Worm (Caenorhabditis elegans): ENCODE data around the gene srw-84.

srw-84 gene

DNA sequence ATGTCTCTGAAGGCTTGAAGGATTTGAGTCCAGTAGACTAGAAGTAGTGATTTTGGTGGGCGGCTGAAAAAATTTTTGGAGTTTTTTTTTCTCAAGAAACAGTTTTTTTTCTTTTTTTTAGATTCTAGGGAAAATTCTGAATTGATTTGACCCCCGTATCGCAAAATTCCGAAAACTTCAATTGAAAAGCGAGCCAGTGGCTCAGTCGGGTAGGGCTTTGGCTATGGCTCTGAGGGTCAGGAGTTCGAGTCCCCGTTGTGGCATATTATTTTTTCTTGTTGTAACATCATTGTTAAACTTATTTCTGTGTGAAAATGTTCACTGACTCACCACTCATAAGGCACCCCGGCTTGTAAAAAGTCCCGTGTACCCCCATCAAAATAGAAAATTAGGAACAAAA is 17.3 kb downstream of the srw-84 start:
- TF ChIP-seq ets-7 (tag; optimal IDR thresholded peaks at IDR 0.05) (no peak), flt-1 (GFP tag; IDR thresholded peaks at IDR 0.05) (no peak), hnd-1 (tag; optimal IDR thresholded peaks at IDR 0.05) (no peak), tra-4 (tag; optimal IDR thresholded peaks at IDR 0.05) (no peak), sea-1 (GFP tag; conservative IDR thresholded peaks at IDR 0.05) (no peak), hmg-4 (GFP tag; optimal IDR thresholded peaks at IDR 0.05) (no peak), ceh-36 (tag; optimal IDR thresholded peaks at IDR 0.05) (no peak), B0310.2 (tag; optimal IDR thresholded peaks at IDR 0.05) (no peak), F13C5.2 (tag; optimal IDR thresholded peaks at IDR 0.05) (no peak), ama-1 (optimal IDR thresholded peaks at IDR 0.05) (no peak), aly-1 (tag; optimal IDR thresholded peaks at IDR 0.05) (no peak), pes-1 (GFP tag; IDR thresholded peaks at IDR 0.05) (no peak)

DNA sequence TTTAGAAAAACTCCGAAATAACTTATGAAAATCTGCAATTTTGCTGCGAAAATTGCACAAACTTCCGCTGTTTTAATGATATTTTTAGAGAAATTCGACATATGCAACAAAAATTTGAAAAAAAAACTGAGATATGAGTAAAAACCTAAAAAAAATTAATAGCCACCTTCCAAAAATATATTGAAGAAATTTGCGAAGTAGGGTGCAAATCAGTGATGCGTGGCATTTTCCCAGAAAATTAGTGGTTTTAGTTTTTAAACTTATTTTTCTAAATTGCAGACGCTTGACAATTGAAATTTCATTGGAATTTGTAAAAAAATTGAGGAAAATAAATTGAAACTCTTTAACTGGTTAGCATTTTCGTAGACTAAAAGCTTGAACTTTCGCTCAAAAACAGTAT is 17.8 kb downstream of the srw-84 start, which contains the start of gene C25F9.13:
TSS of gene C25F9.13 (minus strand) at position 101 of the 400 bp plus-strand sequence.
- TF ChIP-seq aly-1 (tag; optimal IDR thresholded peaks at IDR 0.05) (no peak), F13C5.2 (tag; optimal IDR thresholded peaks at IDR 0.05) (no peak), pes-1 (GFP tag; IDR thresholded peaks at IDR 0.05) (no peak), sea-1 (GFP tag; conservative IDR thresholded peaks at IDR 0.05) (no peak), ceh-13 (GFP tag; optimal IDR thresholded peaks at IDR 0.05) (no peak), hmg-4 (GFP tag; optimal IDR thresholded peaks at IDR 0.05) (no peak), tra-4 (tag; optimal IDR thresholded peaks at IDR 0.05) (no peak), hmbx-1 (tag; optimal IDR thresholded peaks at IDR 0.05) (no peak), hnd-1 (tag; optimal IDR thresholded peaks at IDR 0.05) (no peak), tbx-11 (GFP tag; IDR thresholded peaks at IDR 0.05) (no peak), ceh-36 (tag; optimal IDR thresholded peaks at IDR 0.05) (no peak), flt-1 (GFP tag; IDR thresholded peaks at IDR 0.05) (no peak), ama-1 (optimal IDR thresholded peaks at IDR 0.05) (no peak), scrt-1 (GFP tag; IDR thresholded peaks at IDR 0.05) (no peak), B0310.2 (tag; optimal IDR thresholded peaks at IDR 0.05) (no peak)

DNA sequence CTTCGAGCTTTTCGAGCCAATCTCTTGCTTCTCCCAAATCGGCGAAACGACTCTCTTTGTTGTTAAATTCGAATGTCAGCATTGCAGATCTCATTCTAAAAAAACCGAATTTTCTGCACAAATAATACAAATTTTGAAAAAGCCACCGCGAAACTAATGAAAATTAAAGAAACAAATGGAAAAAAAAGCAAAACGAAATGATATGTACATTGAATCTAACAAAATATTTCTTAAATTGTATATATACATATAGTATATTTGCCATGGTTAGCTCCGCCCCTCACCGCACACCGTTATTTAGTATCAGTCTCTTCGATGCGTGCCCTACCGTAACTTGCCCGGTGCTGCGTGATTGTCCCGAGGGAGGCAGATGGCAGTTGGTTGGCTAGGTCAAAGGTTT is 19.6 kb downstream of the srw-84 start, which contains the start of gene srw-86:
TSS of gene srw-86 (minus strand) at position 101 of the 400 bp plus-strand sequence.
- TF ChIP-seq hnd-1 (tag; optimal IDR thresholded peaks at IDR 0.05) (no peak), sea-1 (GFP tag; conservative IDR thresholded peaks at IDR 0.05) (no peak), B0310.2 (tag; optimal IDR thresholded peaks at IDR 0.05) (no peak), tbx-37 (GFP tag; conservative IDR thresholded peaks at IDR 0.05) (no peak), ceh-13 (GFP tag; optimal IDR thresholded peaks at IDR 0.05) (no peak), aly-1 (tag; optimal IDR thresholded peaks at IDR 0.05) (no peak), hmbx-1 (tag; optimal IDR thresholded peaks at IDR 0.05) (no peak), tra-4 (tag; optimal IDR thresholded peaks at IDR 0.05) (no peak), scrt-1 (GFP tag; IDR thresholded peaks at IDR 0.05) (no peak), hmg-4 (GFP tag; optimal IDR thresholded peaks at IDR 0.05) (no peak), tbx-11 (GFP tag; IDR thresholded peaks at IDR 0.05) (no peak), F13C5.2 (tag; optimal IDR thresholded peaks at IDR 0.05) (no peak), ama-1 (optimal IDR thresholded peaks at IDR 0.05) (no peak), ets-7 (tag; optimal IDR thresholded peaks at IDR 0.05) (no peak), ceh-36 (tag; optimal IDR thresholded peaks at IDR 0.05) (no peak), flt-1 (GFP tag; IDR thresholded peaks at IDR 0.05) (no peak)

DNA sequence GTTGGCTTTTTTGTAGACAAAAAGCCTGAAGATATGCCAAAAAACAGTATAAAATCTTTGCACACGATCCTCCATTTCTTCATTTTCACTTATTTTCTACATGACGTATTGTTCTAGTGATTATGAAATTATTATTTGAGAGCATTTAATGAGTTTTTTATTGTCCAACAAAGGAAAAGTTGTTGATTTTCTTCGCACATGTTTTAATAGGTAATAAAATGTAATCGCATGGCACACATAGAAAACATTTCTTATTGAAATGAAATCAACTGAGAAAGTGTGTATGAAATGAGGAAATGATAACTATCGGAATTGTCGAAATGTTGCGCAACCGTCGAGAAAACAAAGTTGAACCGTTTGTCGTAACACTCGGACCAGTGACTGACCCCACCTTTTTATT is 20.4 kb downstream of the srw-84 start:
- TF ChIP-seq sea-1 (GFP tag; conservative IDR thresholded peaks at IDR 0.05) (no peak), ceh-36 (tag; optimal IDR thresholded peaks at IDR 0.05) (no peak), hmbx-1 (tag; optimal IDR thresholded peaks at IDR 0.05) (no peak), hmg-4 (GFP tag; optimal IDR thresholded peaks at IDR 0.05) (no peak), F13C5.2 (tag; optimal IDR thresholded peaks at IDR 0.05) (no peak), aly-1 (tag; optimal IDR thresholded peaks at IDR 0.05) (no peak), tbx-11 (GFP tag; IDR thresholded peaks at IDR 0.05) (no peak), tbx-37 (GFP tag; conservative IDR thresholded peaks at IDR 0.05) (no peak)

DNA sequence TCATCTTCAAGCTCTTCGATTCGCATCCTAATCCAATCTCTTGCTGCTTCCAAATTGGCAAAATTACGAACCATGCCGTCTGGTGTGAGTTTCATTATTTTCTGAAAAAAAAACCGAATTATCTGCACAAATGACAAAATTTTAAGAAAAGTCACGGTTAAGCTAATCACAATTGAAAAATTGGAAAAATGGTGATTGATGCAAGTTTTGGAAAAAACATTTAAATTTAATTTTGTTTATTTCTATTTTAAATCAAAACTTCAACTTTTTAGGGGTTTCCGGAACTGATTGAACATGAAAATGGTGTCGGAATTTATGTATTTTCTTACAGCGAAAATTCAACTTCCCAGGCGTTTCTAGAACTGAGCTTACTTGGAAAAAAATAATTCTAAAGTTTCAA is 21.8 kb downstream of the srw-84 start, which contains the start of gene C25F9.12:
TSS of gene C25F9.12 (minus strand) at position 101 of the 400 bp plus-strand sequence.
- TF ChIP-seq hmbx-1 (tag; optimal IDR thresholded peaks at IDR 0.05): no peak
- TF ChIP-seq F13C5.2 (tag; optimal IDR thresholded peaks at IDR 0.05): no peak
- TF ChIP-seq scrt-1 (GFP tag; IDR thresholded peaks at IDR 0.05): no peak
- no peak for TF ChIP-seq tra-4 (tag; optimal IDR thresholded peaks at IDR 0.05)
- no peak for TF ChIP-seq flt-1 (GFP tag; IDR thresholded peaks at IDR 0.05)
- no peak for TF ChIP-seq B0310.2 (tag; optimal IDR thresholded peaks at IDR 0.05)
- no peak for TF ChIP-seq tbx-37 (GFP tag; conservative IDR thresholded peaks at IDR 0.05)
- TF ChIP-seq aly-1 (tag; optimal IDR thresholded peaks at IDR 0.05): no peak
- no peak for TF ChIP-seq ets-7 (tag; optimal IDR thresholded peaks at IDR 0.05)
- TF ChIP-seq ceh-13 (GFP tag; optimal IDR thresholded peaks at IDR 0.05): no peak
- TF ChIP-seq hnd-1 (tag; optimal IDR thresholded peaks at IDR 0.05): no peak
- no peak for TF ChIP-seq ceh-36 (tag; optimal IDR thresholded peaks at IDR 0.05)
- TF ChIP-seq ama-1 (optimal IDR thresholded peaks at IDR 0.05): no peak
- no peak for TF ChIP-seq sea-1 (GFP tag; conservative IDR thresholded peaks at IDR 0.05)
- TF ChIP-seq tbx-11 (GFP tag; IDR thresholded peaks at IDR 0.05): no peak
- TF ChIP-seq pes-1 (GFP tag; IDR thresholded peaks at IDR 0.05): no peak
- TF ChIP-seq hmg-4 (GFP tag; optimal IDR thresholded peaks at IDR 0.05): no peak

DNA sequence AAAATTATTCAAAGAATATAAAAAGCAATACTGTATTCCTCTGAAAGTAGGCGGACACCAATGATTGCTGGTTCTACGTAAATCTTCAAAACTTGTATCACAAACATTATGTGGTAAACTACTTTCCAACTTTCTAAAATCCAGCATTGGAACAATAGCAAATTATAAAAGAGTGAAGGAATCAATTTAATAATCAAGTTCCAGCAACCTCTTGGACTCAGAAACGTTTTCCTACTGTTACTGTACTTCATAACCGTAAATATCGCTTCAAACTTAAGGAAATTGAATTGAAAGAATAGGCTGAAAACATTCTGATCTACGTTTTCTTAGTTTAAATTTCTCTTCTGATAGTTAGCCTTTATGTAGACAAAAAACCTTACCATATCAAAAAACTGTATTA is 22.6 kb downstream of the srw-84 start:
- TF ChIP-seq ets-7 (tag; optimal IDR thresholded peaks at IDR 0.05) (no peak), tra-4 (tag; optimal IDR thresholded peaks at IDR 0.05) (no peak), ceh-36 (tag; optimal IDR thresholded peaks at IDR 0.05) (no peak), hmbx-1 (tag; optimal IDR thresholded peaks at IDR 0.05) (no peak), ama-1 (optimal IDR thresholded peaks at IDR 0.05) (no peak), scrt-1 (GFP tag; IDR thresholded peaks at IDR 0.05) (no peak), hnd-1 (tag; optimal IDR thresholded peaks at IDR 0.05) (no peak), tbx-11 (GFP tag; IDR thresholded peaks at IDR 0.05) (no peak), flt-1 (GFP tag; IDR thresholded peaks at IDR 0.05) (no peak), tbx-37 (GFP tag; conservative IDR thresholded peaks at IDR 0.05) (no peak), hmg-4 (GFP tag; optimal IDR thresholded peaks at IDR 0.05) (no peak), B0310.2 (tag; optimal IDR thresholded peaks at IDR 0.05) (no peak), F13C5.2 (tag; optimal IDR thresholded peaks at IDR 0.05) (no peak), aly-1 (tag; optimal IDR thresholded peaks at IDR 0.05) (no peak), sea-1 (GFP tag; conservative IDR thresholded peaks at IDR 0.05) (no peak), pes-1 (GFP tag; IDR thresholded peaks at IDR 0.05) (no peak), ceh-13 (GFP tag; optimal IDR thresholded peaks at IDR 0.05) (no peak)

DNA sequence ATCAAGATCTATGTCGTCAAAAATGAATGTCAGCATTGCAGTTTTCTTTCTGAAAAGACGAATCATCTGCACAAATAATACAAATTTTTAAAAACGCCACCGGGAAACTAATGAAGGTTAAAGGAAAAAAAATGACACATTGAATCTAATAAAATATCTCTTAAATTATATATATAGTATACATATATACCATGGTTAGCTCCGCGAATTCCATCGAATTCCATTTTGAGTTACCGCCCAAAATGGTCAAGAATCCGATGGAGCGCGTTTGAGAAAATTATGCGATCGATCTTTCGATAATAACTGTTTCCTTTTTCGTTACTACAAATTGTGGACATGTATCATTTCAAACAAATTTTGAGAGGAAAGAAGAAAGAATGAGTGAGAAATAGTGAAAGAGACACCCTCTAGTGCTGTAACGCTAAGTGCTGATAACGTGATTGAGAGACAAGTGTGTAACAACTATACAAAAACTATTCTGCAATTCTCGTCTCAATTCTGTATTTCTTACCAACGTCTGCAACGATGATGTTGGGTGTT is 24.3 kb downstream of the srw-84 start, which contains the start of the genes C25F9.6 and C25F9.10:
TSS of gene C25F9.6 (minus strand) at position 51 of the 540 bp plus-strand sequence.
TSS of gene C25F9.10 (plus strand) at position 454 of the 540 bp plus-strand sequence.
- TF ChIP-seq F13C5.2 (tag; optimal IDR thresholded peaks at IDR 0.05): no peak
- TF ChIP-seq tra-4 (tag; optimal IDR thresholded peaks at IDR 0.05): no peak
- TF ChIP-seq ceh-13 (GFP tag; optimal IDR thresholded peaks at IDR 0.05): no peak
- no peak for TF ChIP-seq sea-1 (GFP tag; conservative IDR thresholded peaks at IDR 0.05)
- TF ChIP-seq ets-7 (tag; optimal IDR thresholded peaks at IDR 0.05): no peak
- TF ChIP-seq pes-1 (GFP tag; IDR thresholded peaks at IDR 0.05): no peak
- no peak for TF ChIP-seq tbx-11 (GFP tag; IDR thresholded peaks at IDR 0.05)
- TF ChIP-seq ceh-36 (tag; optimal IDR thresholded peaks at IDR 0.05): no peak
- TF ChIP-seq aly-1 (tag; optimal IDR thresholded peaks at IDR 0.05): no peak
- TF ChIP-seq hmg-4 (GFP tag; optimal IDR thresholded peaks at IDR 0.05): no peak
- TF ChIP-seq B0310.2 (tag; optimal IDR thresholded peaks at IDR 0.05): no peak
- no peak for TF ChIP-seq ama-1 (optimal IDR thresholded peaks at IDR 0.05)
- TF ChIP-seq flt-1 (GFP tag; IDR thresholded peaks at IDR 0.05): no peak
- no peak for TF ChIP-seq hmbx-1 (tag; optimal IDR thresholded peaks at IDR 0.05)
- TF ChIP-seq scrt-1 (GFP tag; IDR thresholded peaks at IDR 0.05): no peak
- no peak for TF ChIP-seq hnd-1 (tag; optimal IDR thresholded peaks at IDR 0.05)
- no peak for TF ChIP-seq tbx-37 (GFP tag; conservative IDR thresholded peaks at IDR 0.05)

Data from whole organism, early embryonic.